Worm (Caenorhabditis elegans) whole organism, L3 larva: ENCODE data around the gene F26C11.3.

Experiments used
- R02D3.7 ChIP-seq: fragments of 150-350 bp; optimal IDR thresholded peaks from 2 replicates; lab custom pipeline; 2014; ENCODE audit warnings: missing biosample characterization, missing genetic modification characterization
- ZK546.5 ChIP-seq: sonication (generic microtip); optimal IDR thresholded peaks from 2 replicates; lab custom pipeline; 2017; ENCODE audit warnings: missing biosample characterization, missing genetic modification characterization
- aly-2 ChIP-seq: fragments of 150-350 bp; optimal IDR thresholded peaks from 2 replicates; lab custom pipeline; 2014; ENCODE audit warnings: missing biosample characterization, missing genetic modification characterization
- ama-1 ChIP-seq: fragments of 150-350 bp; optimal IDR thresholded peaks from 2 replicates; lab custom pipeline; 2018
- ceh-16 ChIP-seq: sonication (generic microtip); optimal IDR thresholded peaks from 2 replicates; lab custom pipeline; 2017; ENCODE audit warnings: missing biosample characterization, missing genetic modification characterization
- ceh-9 ChIP-seq: sonication (generic microtip); optimal IDR thresholded peaks from 2 replicates; lab custom pipeline; 2018; ENCODE audit warnings: missing biosample characterization, missing genetic modification characterization
- daf-12 ChIP-seq: fragments of 150-350 bp; optimal IDR thresholded peaks from 2 replicates; lab custom pipeline; 2014; ENCODE audit warnings: missing biosample characterization, missing genetic modification reagents, missing genetic modification characterization
- egl-27 ChIP-seq: sonication (generic microtip); optimal IDR thresholded peaks from 4 replicates; lab custom pipeline; 2017; ENCODE audit warnings: missing biosample characterization, missing genetic modification reagents, missing genetic modification characterization
- egl-5 ChIP-seq: fragments of 150-350 bp; optimal IDR thresholded peaks from 2 replicates; lab custom pipeline; 2017; ENCODE audit warnings: missing biosample characterization, missing genetic modification reagents, missing genetic modification characterization, inconsistent platforms
- elt-1 ChIP-seq: fragments of 150-350 bp; optimal IDR thresholded peaks from 2 replicates; lab custom pipeline; 2014; ENCODE audit warnings: missing biosample characterization, missing genetic modification characterization
- elt-3 ChIP-seq, 3 experiments: fragments of 150-350 bp in 1 of 3; sonication (generic microtip) in 2 of 3; optimal IDR thresholded peaks; 2 replicates in 2 of 3; 4 replicates in 1 of 3; lab custom pipeline; 2014 to 2017; ENCODE audit warnings: missing biosample characterization in 3 of 3, missing genetic modification characterization in 3 of 3
- eor-1 ChIP-seq, 2 experiments: fragments of 150-350 bp; optimal IDR thresholded peaks; 2 replicates each; lab custom pipeline; 2014 to 2018; ENCODE audit warnings: missing biosample characterization in 2 of 2, missing genetic modification characterization in 2 of 2
- fkh-10 ChIP-seq: sonication (generic microtip); optimal IDR thresholded peaks from 2 replicates; lab custom pipeline; 2017; ENCODE audit warnings: missing biosample characterization, missing genetic modification reagents, missing genetic modification characterization
- fkh-2 ChIP-seq: fragments of 150-350 bp; optimal IDR thresholded peaks from 2 replicates; lab custom pipeline; 2014; ENCODE audit warnings: missing biosample characterization, missing genetic modification reagents, missing genetic modification characterization
- jun-1 ChIP-seq: fragments of 150-350 bp; optimal IDR thresholded peaks from 2 replicates; lab custom pipeline; 2014; ENCODE audit warnings: missing biosample characterization, missing genetic modification reagents, missing genetic modification characterization
- lin-15B ChIP-seq: fragments of 150-350 bp; optimal IDR thresholded peaks from 2 replicates; lab custom pipeline; 2014; ENCODE audit warnings: missing biosample characterization, missing genetic modification characterization
- lin-39 ChIP-seq: fragments of 150-350 bp; optimal IDR thresholded peaks from 2 replicates; lab custom pipeline; 2018; ENCODE audit warnings: missing biosample characterization, missing genetic modification reagents, missing genetic modification characterization
- lsy-12 ChIP-seq: sonication (generic microtip); optimal IDR thresholded peaks from 2 replicates; lab custom pipeline; 2016; ENCODE audit warnings: mild to moderate bottlenecking, missing genetic modification characterization, missing compliant biosample characterization
- mdl-1 ChIP-seq: fragments of 150-350 bp; optimal IDR thresholded peaks from 2 replicates; lab custom pipeline; 2014; ENCODE audit warnings: missing biosample characterization, missing genetic modification characterization
- mml-1 ChIP-seq: fragments of 150-350 bp; sonication (generic microtip); optimal IDR thresholded peaks from 3 replicates; lab custom pipeline; 2014; ENCODE audit warnings: missing biosample characterization, missing genetic modification characterization
- nhr-11 ChIP-seq: fragments of 150-350 bp; optimal IDR thresholded peaks from 2 replicates; lab custom pipeline; 2014; ENCODE audit warnings: missing biosample characterization, missing genetic modification characterization
- nhr-12 ChIP-seq: fragments of 150-350 bp; optimal IDR thresholded peaks from 2 replicates; lab custom pipeline; 2014; ENCODE audit warnings: missing biosample characterization, missing genetic modification characterization
- nhr-23 ChIP-seq: fragments of 150-350 bp; optimal IDR thresholded peaks from 2 replicates; lab custom pipeline; 2014; ENCODE audit warnings: missing biosample characterization, missing genetic modification reagents, missing genetic modification characterization
- nhr-237 ChIP-seq: fragments of 150-350 bp; optimal IDR thresholded peaks from 2 replicates; lab custom pipeline; 2014; ENCODE audit warnings: missing biosample characterization, missing genetic modification characterization
- nhr-25 ChIP-seq: sonication (generic microtip); optimal IDR thresholded peaks from 2 replicates; lab custom pipeline; 2017; ENCODE audit warnings: missing biosample characterization, missing genetic modification characterization
- nhr-28 ChIP-seq: fragments of 150-350 bp; optimal IDR thresholded peaks from 2 replicates; lab custom pipeline; 2014; ENCODE audit warnings: missing biosample characterization, missing genetic modification characterization
- nhr-43 ChIP-seq: sonication (generic microtip); optimal IDR thresholded peaks from 2 replicates; lab custom pipeline; 2016; ENCODE audit warnings: mild to moderate bottlenecking, missing genetic modification characterization, missing compliant biosample characterization; ENCODE audit not compliant: poor library complexity, severe bottlenecking
- nhr-76 ChIP-seq: fragments of 150-350 bp; sonication (generic microtip); optimal IDR thresholded peaks from 5 replicates; lab custom pipeline; 2014; ENCODE audit warnings: missing biosample characterization, missing genetic modification characterization
- nhr-77 ChIP-seq: fragments of 150-350 bp; optimal IDR thresholded peaks from 2 replicates; lab custom pipeline; 2014; ENCODE audit warnings: missing biosample characterization, missing genetic modification characterization
- pha-4 ChIP-seq: fragments of 150-350 bp; optimal IDR thresholded peaks from 2 replicates; lab custom pipeline; 2014; ENCODE audit warnings: missing biosample characterization, missing genetic modification reagents, missing genetic modification characterization
- pqm-1 ChIP-seq: fragments of 150-350 bp; optimal IDR thresholded peaks from 2 replicates; lab custom pipeline; 2017; ENCODE audit warnings: missing biosample characterization, missing genetic modification characterization, inconsistent platforms
- sea-2 ChIP-seq: fragments of 150-350 bp; sonication (generic microtip); optimal IDR thresholded peaks from 4 replicates; lab custom pipeline; 2014; ENCODE audit warnings: missing biosample characterization, missing genetic modification reagents, missing genetic modification characterization
- skn-1 ChIP-seq: fragments of 150-350 bp; optimal IDR thresholded peaks from 2 replicates; lab custom pipeline; 2014; ENCODE audit warnings: missing biosample characterization, missing genetic modification characterization
- ztf-4 ChIP-seq: fragments of 150-350 bp; optimal IDR thresholded peaks from 2 replicates; lab custom pipeline; 2014; ENCODE audit warnings: missing biosample characterization, missing genetic modification characterization

F26C11.3 gene

ce11 chrII:9861394-9861793, 53.5 kb downstream of the F26C11.3 start, which contains the start of gene chil-3:
Gene chil-3, minus strand, starts transcription at chrII:9861494.
- TF ChIP-seq nhr-25 (tag; lab: Kevin White, UChicago) (no peak), daf-12 (tag; lab: Kevin White, UChicago) (no peak), lin-15B (no peak), nhr-43 (no peak), elt-1 (tag; lab: Kevin White, UChicago) (no peak), eor-1 (tag; optimal IDR thresholded peaks at IDR 0.05; lab: Kevin White, UChicago) (no peak), skn-1 (tag; lab: Kevin White, UChicago) (no peak), nhr-237 (tag; lab: Kevin White, UChicago) (no peak), ceh-16 (tag; lab: Kevin White, UChicago) (no peak), ama-1 (no peak), aly-2 (tag; lab: Kevin White, UChicago) (no peak)

DNA sequence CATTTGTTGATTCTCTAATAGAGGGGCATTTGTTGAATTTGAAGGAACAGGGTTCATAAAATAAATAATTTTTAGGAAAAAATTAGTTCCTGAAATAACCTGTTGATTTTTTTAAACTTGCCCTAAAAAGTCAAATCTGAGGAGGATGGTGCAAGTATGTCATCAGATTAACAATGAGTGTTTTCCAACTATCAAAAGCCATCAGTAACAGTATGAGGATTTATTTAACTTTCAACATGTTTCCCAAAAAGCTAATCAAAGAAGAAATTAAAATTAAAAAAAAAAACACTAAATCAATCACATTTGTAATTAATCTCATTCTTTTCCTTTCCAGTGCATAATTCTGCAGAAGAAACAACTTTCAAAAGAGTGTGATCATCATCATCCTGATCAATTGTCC, 55.3 kb downstream of the F26C11.3 start, which contains the start of gene chil-5:
TSS of gene chil-5 (minus strand) at position 101 of the 400 bp plus-strand sequence.
- no peak for TF ChIP-seq nhr-25 (tag; lab: Kevin White, UChicago)
- TF ChIP-seq egl-5 (tag; lab: Kevin White, UChicago): no peak
- TF ChIP-seq lin-39 (tag; lab: Kevin White, UChicago): no peak
- no peak for TF ChIP-seq nhr-237 (tag; lab: Kevin White, UChicago)
- TF ChIP-seq mml-1 (tag; lab: Kevin White, UChicago): no peak
- TF ChIP-seq daf-12 (tag; lab: Kevin White, UChicago): no peak
- no peak for TF ChIP-seq sea-2 (GFP tag; lab: Kevin White, UChicago)
- TF ChIP-seq ZK546.5 (tag; lab: Kevin White, UChicago): no peak
- no peak for TF ChIP-seq fkh-2 (tag; lab: Kevin White, UChicago)
- TF ChIP-seq ztf-4: no peak
- no peak for TF ChIP-seq nhr-11
- no peak for TF ChIP-seq ceh-9

ce11 chrII:9857791-9858190, 57.1 kb downstream of the F26C11.3 start, which contains the start of gene chil-6:
Gene chil-6, minus strand, starts transcription at chrII:9857891.
- no peak for TF ChIP-seq pqm-1 (tag; lab: Kevin White, UChicago)
- TF ChIP-seq fkh-10 (GFP tag; lab: Kevin White, UChicago): no peak
- no peak for TF ChIP-seq nhr-237 (tag; lab: Kevin White, UChicago)
- TF ChIP-seq elt-3 (tag; optimal IDR thresholded peaks at IDR 0.05; lab: Kevin White, UChicago): no peak
- TF ChIP-seq lin-39 (tag; lab: Kevin White, UChicago): no peak
- TF ChIP-seq egl-27 (tag; lab: Kevin White, UChicago): no peak
- TF ChIP-seq jun-1 (tag; lab: Kevin White, UChicago): no peak
- no peak for TF ChIP-seq ceh-16 (tag; lab: Kevin White, UChicago)
- TF ChIP-seq nhr-23 (tag; lab: Kevin White, UChicago): no peak
- TF ChIP-seq skn-1 (tag; lab: Kevin White, UChicago): no peak
- no peak for TF ChIP-seq pha-4 (tag; lab: Kevin White, UChicago)
- TF ChIP-seq ceh-9: no peak

- TF ChIP-seq nhr-12 (tag; lab: Kevin White, UChicago) (no peak), lsy-12 (tag; lab: Kevin White, UChicago) (no peak), sea-2 (GFP tag; lab: Kevin White, UChicago) (no peak), nhr-25 (tag; lab: Kevin White, UChicago) (no peak), fkh-10 (GFP tag; lab: Kevin White, UChicago) (no peak), ama-1 (no peak), pqm-1 (tag; lab: Kevin White, UChicago) (no peak), nhr-76 (no peak), nhr-77 (no peak), nhr-28 (tag; lab: Kevin White, UChicago) (no peak), ztf-4 (no peak), nhr-43 (no peak), R02D3.7 (tag; lab: Kevin White, UChicago) (no peak), fkh-2 (tag; lab: Kevin White, UChicago) (no peak), daf-12 (tag; lab: Kevin White, UChicago) (no peak), egl-5 (tag; lab: Kevin White, UChicago) (no peak), ceh-9 (no peak), mdl-1 (tag; lab: Kevin White, UChicago) (no peak), ZK546.5 (tag; lab: Kevin White, UChicago) (no peak)
- TF ChIP-seq, all 47 proteins: peak for 0
These were observed 59.3 kb downstream of the F26C11.3 start, which contains the start of gene chil-4 for ce11 chrII:9855620-9856019. Gene chil-4, minus strand, starts transcription at chrII:9855720.
